Worm (Caenorhabditis elegans): ENCODE measurements around the gene srw-6.

ce11 chrV:3766904-3767303 is 41.5 kb upstream of the srw-6 start, which contains the start of gene Y39H10A.1:
- no peak for TF ChIP-seq nhr-11 (tag; optimal IDR thresholded peaks at IDR 0.05)
- no peak for TF ChIP-seq pqm-1 (tag; optimal IDR thresholded peaks at IDR 0.05)
- TF ChIP-seq unc-130 (tag; optimal IDR thresholded peaks at IDR 0.05) = no peak
- no peak for TF ChIP-seq fkh-8 (tag; optimal IDR thresholded peaks at IDR 0.05)
